Fruit fly (Drosophila melanogaster) whole organism, adult: ENCODE measurements around the gene CG31111.

ENCODE experiments used
- CG11617 ChIP-seq: fragments of 200-800 bp; sonication (Bioruptor generic); optimal IDR thresholded peaks from 2 replicates; lab custom pipeline; 2017; ENCODE audit warnings: mild to moderate bottlenecking, missing biosample characterization, missing genetic modification reagents, missing genetic modification characterization
- CG12768 ChIP-seq: fragments of 200-800 bp; sonication (Bioruptor generic); optimal IDR thresholded peaks from 2 replicates; lab custom pipeline; 2017; ENCODE audit warnings: missing biosample characterization, missing genetic modification characterization, mild to moderate bottlenecking, moderate library complexity, missing genetic modification reagents
- CG14711 ChIP-seq: fragments of 200-800 bp; sonication (Bioruptor generic); optimal IDR thresholded peaks from 2 replicates; lab custom pipeline; 2018; ENCODE audit warnings: missing biosample characterization, mild to moderate bottlenecking, missing genetic modification characterization, moderate library complexity
- CG1620 ChIP-seq: fragments of 200-800 bp; sonication (Bioruptor generic); optimal IDR thresholded peaks from 2 replicates; lab custom pipeline; 2016; ENCODE audit warnings: missing biosample characterization, missing genetic modification characterization
- CG33017 ChIP-seq: fragments of 200-800 bp; sonication (Bioruptor generic); optimal IDR thresholded peaks from 2 replicates; lab custom pipeline; 2018; ENCODE audit warnings: missing biosample characterization, mild to moderate bottlenecking, missing genetic modification characterization, moderate library complexity
- CG5204 ChIP-seq: fragments of 200-800 bp; sonication (Bioruptor generic); optimal IDR thresholded peaks from 2 replicates; lab custom pipeline; 2016; ENCODE audit warnings: missing biosample characterization, missing genetic modification characterization
- CG7045 ChIP-seq: fragments of 200-800 bp; sonication (Bioruptor generic); optimal IDR thresholded peaks from 2 replicates; lab custom pipeline; 2017; ENCODE audit warnings: missing biosample characterization, mild to moderate bottlenecking, missing genetic modification characterization
- CG7101 ChIP-seq: fragments of 200-800 bp; sonication (Bioruptor generic); optimal IDR thresholded peaks from 2 replicates; lab custom pipeline; 2018; ENCODE audit warnings: missing biosample characterization, mild to moderate bottlenecking, missing genetic modification characterization, moderate library complexity
- Clk ChIP-seq: fragments of 200-800 bp; sonication (Bioruptor generic); optimal IDR thresholded peaks from 2 replicates; lab custom pipeline; 2017; ENCODE audit warnings: missing biosample characterization, missing genetic modification characterization
- Crg-1 ChIP-seq: fragments of 200-800 bp; sonication (Bioruptor generic); optimal IDR thresholded peaks from 2 replicates; lab custom pipeline; 2016; ENCODE audit warnings: missing biosample characterization, missing genetic modification characterization
- Hr96 ChIP-seq: fragments of 200-800 bp; sonication (Bioruptor generic); optimal IDR thresholded peaks from 2 replicates; lab custom pipeline; 2016; ENCODE audit warnings: missing biosample characterization, missing genetic modification characterization
- Mnt ChIP-seq: fragments of 200-800 bp; sonication (Bioruptor generic); optimal IDR thresholded peaks from 2 replicates; lab custom pipeline; 2016; ENCODE audit warnings: missing biosample characterization, mild to moderate bottlenecking, missing genetic modification characterization
- bab1 ChIP-seq: fragments of 200-800 bp; sonication (Bioruptor generic); optimal IDR thresholded peaks from 3 replicates; lab custom pipeline; 2019; ENCODE audit warnings: missing biosample characterization, mild to moderate bottlenecking, missing genetic modification characterization, moderate library complexity
- cic ChIP-seq: fragments of 200-800 bp; sonication (Bioruptor generic); optimal IDR thresholded peaks from 2 replicates; lab custom pipeline; 2017; ENCODE audit warnings: missing biosample characterization, mild to moderate bottlenecking, missing genetic modification characterization, moderate library complexity
- cnc ChIP-seq, 2 experiments: fragments of >200 bp; optimal IDR thresholded peaks; 2 replicates each; lab custom pipeline; 2017
- kay ChIP-seq: fragments of 200-800 bp; sonication (Bioruptor generic); peaks from one replicate; lab custom pipeline; 2016; ENCODE audit warnings: missing biosample characterization, missing genetic modification characterization, borderline replicate concordance
- ovo ChIP-seq: fragments of 200-800 bp; sonication (Bioruptor generic); optimal IDR thresholded peaks from 2 replicates; lab custom pipeline; 2016; ENCODE audit warnings: missing biosample characterization, missing genetic modification characterization
- pad ChIP-seq: fragments of 200-800 bp; sonication (Bioruptor generic); optimal IDR thresholded peaks from 3 replicates; lab custom pipeline; 2017; ENCODE audit warnings: missing biosample characterization, missing genetic modification characterization, mild to moderate bottlenecking, moderate library complexity, missing genetic modification reagents
- tj ChIP-seq: fragments of 200-800 bp; sonication (Bioruptor generic); optimal IDR thresholded peaks from 3 replicates; lab custom pipeline; 2017; ENCODE audit warnings: missing biosample characterization, mild to moderate bottlenecking, missing genetic modification characterization, moderate library complexity
- toe ChIP-seq: fragments of 200-800 bp; sonication (Bioruptor generic); optimal IDR thresholded peaks from 2 replicates; lab custom pipeline; 2016; ENCODE audit warnings: missing biosample characterization, missing genetic modification characterization

CG31111 gene

dm6 chr3R:25039028-25039476, 16.9 kb downstream of the CG31111 start, which contains the start of the genes Ythdf and bai:
Ythdf (minus strand) TSS chr3R:25039249.
bai (plus strand) TSS chr3R:25039374.
- TF ChIP-seq Mnt (peak; percentile 58), CG1620 (peak; percentile 65), Hr96 (GFP tag; lab: Kevin White, UChicago) (no peak), CG7101 (tag; lab: Kevin White, UChicago) (peak; percentile 40), CG33017 (tag; lab: Kevin White, UChicago) (no peak), CG14711 (peak; percentile 25), bab1 (GFP tag; lab: Kevin White, UChicago) (peak; percentile 30), Crg-1 (peak; percentile 35), CG11617 (GFP tag; lab: Kevin White, UChicago) (peak; percentile 46), cnc (optimal IDR thresholded peaks at IDR 0.05; lab: Kevin White, UChicago) (no peak), pad (GFP tag; lab: Kevin White, UChicago) (peak; percentile 55), Clk (GFP tag; lab: Kevin White, UChicago) (peak; percentile 30), CG12768 (GFP tag; lab: Kevin White, UChicago) (peak; percentile 1), cic (no peak), CG5204 (no peak), ovo (no peak), CG7045 (no peak), toe (no peak), tj (GFP tag; lab: Kevin White, UChicago) (no peak)

dm6 chr3R:25036644-25037043, 19.3 kb downstream of the CG31111 start, which contains the start of gene CG31115:
CG31115 (plus strand) TSS chr3R:25036944.
- TF ChIP-seq CG7045 (no peak), CG12768 (GFP tag; lab: Kevin White, UChicago) (no peak), Hr96 (GFP tag; lab: Kevin White, UChicago) (no peak), bab1 (GFP tag; lab: Kevin White, UChicago) (no peak), CG1620 (no peak), cnc (optimal IDR thresholded peaks at IDR 0.05; lab: Kevin White, UChicago) (no peak), ovo (no peak), toe (no peak), Clk (GFP tag; lab: Kevin White, UChicago) (no peak), cic (no peak), CG33017 (tag; lab: Kevin White, UChicago) (no peak), kay (GFP tag; lab: Kevin White, UChicago) (no peak)

dm6 chr3R:25033142-25033586, 22.8 kb downstream of the CG31111 start, which contains the start of gene Smg6:
Smg6 (minus strand) TSS chr3R:25033465.
- no peak for TF ChIP-seq Crg-1
- TF ChIP-seq cnc (optimal IDR thresholded peaks at IDR 0.05; lab: Kevin White, UChicago) = no peak
- peak; percentile 39 for TF ChIP-seq cic
- TF ChIP-seq toe = no peak
- TF ChIP-seq bab1 (GFP tag; lab: Kevin White, UChicago) = peak; percentile 64
- peak; percentile 98 for TF ChIP-seq tj (GFP tag; lab: Kevin White, UChicago)
- no peak for TF ChIP-seq CG33017 (tag; lab: Kevin White, UChicago)
- TF ChIP-seq CG14711 = no peak
- no peak for TF ChIP-seq CG7101 (tag; lab: Kevin White, UChicago)
- TF ChIP-seq CG12768 (GFP tag; lab: Kevin White, UChicago) = no peak
- no peak for TF ChIP-seq Hr96 (GFP tag; lab: Kevin White, UChicago)
- no peak for TF ChIP-seq kay (GFP tag; lab: Kevin White, UChicago)
- TF ChIP-seq ovo = no peak
- TF ChIP-seq CG11617 (GFP tag; lab: Kevin White, UChicago) = peak; percentile 31
- no peak for TF ChIP-seq Clk (GFP tag; lab: Kevin White, UChicago)
- TF ChIP-seq CG7045 = no peak
- no peak for TF ChIP-seq CG1620
- no peak for TF ChIP-seq pad (GFP tag; lab: Kevin White, UChicago)
- peak; percentile 35 for TF ChIP-seq Mnt
- no peak for TF ChIP-seq CG5204

- TF ChIP-seq CG11617 (GFP tag; lab: Kevin White, UChicago) (no peak), CG7045 (no peak), CG7101 (tag; lab: Kevin White, UChicago) (no peak), cnc (optimal IDR thresholded peaks at IDR 0.05; lab: Kevin White, UChicago) (peak in 1 of 2 experiments; percentile 56)
These were observed 23.3 kb downstream of the CG31111 start for dm6 chr3R:25032686-25033085.

DNA sequence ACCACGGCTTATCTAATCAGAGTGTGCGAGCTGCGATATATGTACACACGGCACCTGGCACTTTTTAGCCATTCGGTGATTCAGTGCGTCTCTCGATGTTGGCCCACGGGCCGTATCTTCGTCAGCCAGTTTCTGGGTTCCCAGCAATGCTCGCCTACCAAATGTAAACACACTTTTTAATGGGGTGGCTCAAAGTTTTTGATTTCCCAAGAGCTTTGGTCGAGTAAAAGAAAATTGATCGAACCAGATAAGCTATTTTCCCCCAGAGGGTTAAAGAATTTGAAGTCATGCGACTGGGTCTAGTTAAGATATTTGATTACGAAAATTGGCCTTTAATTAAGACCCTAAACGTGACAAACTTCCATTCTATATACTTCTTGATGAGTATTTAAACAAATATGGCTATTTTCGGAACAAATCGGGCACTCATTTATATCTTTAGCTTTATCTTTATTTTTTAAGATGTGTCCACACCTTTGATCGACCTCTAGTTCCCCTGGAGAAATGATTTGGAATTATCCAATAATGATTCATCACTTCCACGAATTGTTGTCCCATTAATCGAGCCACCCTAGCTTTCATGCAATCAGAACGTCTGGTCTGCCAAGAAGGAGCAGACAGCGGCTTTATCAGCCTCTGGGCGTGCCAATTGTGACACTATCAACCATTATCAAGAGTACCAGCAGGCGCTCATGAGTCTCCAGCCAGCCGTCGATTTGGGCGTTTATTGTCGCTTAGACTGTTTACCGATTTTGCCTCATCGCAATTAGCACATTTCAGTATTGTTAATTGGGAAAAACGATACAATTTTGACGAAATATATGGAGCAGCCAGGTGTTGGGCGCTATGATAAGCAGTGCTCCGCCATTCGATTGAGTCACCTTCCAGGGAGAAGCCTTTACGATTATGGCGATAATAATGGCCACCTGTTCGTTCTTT, 28.4 kb downstream of the CG31111 start:
- TF ChIP-seq CG14711 = peak; percentile 8
- TF ChIP-seq Crg-1 = no peak
- TF ChIP-seq bab1 (GFP tag; lab: Kevin White, UChicago) = no peak
- TF ChIP-seq CG7101 (tag; lab: Kevin White, UChicago) = peak; percentile 42
- peak; percentile 10 for TF ChIP-seq tj (GFP tag; lab: Kevin White, UChicago)
- TF ChIP-seq ovo = no peak
- no peak for TF ChIP-seq Hr96 (GFP tag; lab: Kevin White, UChicago)
- no peak for TF ChIP-seq Clk (GFP tag; lab: Kevin White, UChicago)
- TF ChIP-seq CG1620 = no peak
- TF ChIP-seq CG7045 = peak; percentile 28
- peak; percentile 40 for TF ChIP-seq CG12768 (GFP tag; lab: Kevin White, UChicago)
- TF ChIP-seq CG33017 (tag; lab: Kevin White, UChicago) = no peak
- peak; percentile 41 for TF ChIP-seq pad (GFP tag; lab: Kevin White, UChicago)
- TF ChIP-seq Mnt = peak; percentile 34
- no peak for TF ChIP-seq cic
- peak; percentile 95 for TF ChIP-seq kay (GFP tag; lab: Kevin White, UChicago)
- TF ChIP-seq CG11617 (GFP tag; lab: Kevin White, UChicago) = peak; percentile 74
- no peak for TF ChIP-seq toe
- no peak for TF ChIP-seq cnc (optimal IDR thresholded peaks at IDR 0.05; lab: Kevin White, UChicago)
